Worm (Caenorhabditis elegans): ENCODE results near the gene ttr-54.

DNA sequence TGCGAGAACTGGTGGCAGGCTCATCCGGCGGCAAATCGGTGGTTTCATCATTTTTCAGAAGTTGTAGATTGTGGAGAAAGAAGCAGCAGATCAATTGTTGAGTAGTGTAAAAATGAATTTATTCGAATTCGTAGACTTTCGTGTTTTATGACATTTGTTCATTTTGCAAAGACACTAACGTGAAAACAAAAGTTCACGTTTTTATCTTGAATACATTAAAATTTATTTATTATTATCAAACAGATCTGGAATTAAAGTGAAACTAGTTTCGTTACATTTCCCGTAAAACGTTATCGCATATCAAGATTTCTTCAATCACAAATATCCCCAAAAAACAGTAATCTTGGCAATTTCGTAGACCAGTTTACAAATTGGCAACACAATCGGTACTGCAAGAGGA is 8.7 kb upstream of the ttr-54 start, which contains the start of gene T14G10.8:
- TF ChIP-seq unc-120 (tag; optimal IDR thresholded peaks at IDR 0.05; ENCODE audit: poor library complexity, severe bottlenecking) (no peak), hlh-1 (tag; optimal IDR thresholded peaks at IDR 0.05) (no peak), snpc-4 (tag; optimal IDR thresholded peaks at IDR 0.05) (no peak), pha-4 (tag; optimal IDR thresholded peaks at IDR 0.05) (no peak), nhr-237 (tag; optimal IDR thresholded peaks at IDR 0.05) (no peak), sptf-1 (tag; optimal IDR thresholded peaks at IDR 0.05) (no peak), lsy-2 (tag; optimal IDR thresholded peaks at IDR 0.05) (no peak), elt-1 (tag; optimal IDR thresholded peaks at IDR 0.05; ENCODE audit: borderline replicate concordance, insufficient read depth) (no peak), blmp-1 (tag; optimal IDR thresholded peaks at IDR 0.05) (no peak), lin-13 (tag; optimal IDR thresholded peaks at IDR 0.05) (no peak), nhr-12 (tag; optimal IDR thresholded peaks at IDR 0.05) (no peak)
